Worm (Caenorhabditis elegans) whole organism, early embryonic: ENCODE results near the gene hrg-5.

ENCODE experiments used
- B0310.2 ChIP-seq: sonication (generic microtip); optimal IDR thresholded peaks from 2 replicates; lab custom pipeline; 2016; ENCODE audit warnings: mild to moderate bottlenecking, missing genetic modification characterization, missing compliant biosample characterization
- F13C5.2 ChIP-seq: sonication (generic microtip); optimal IDR thresholded peaks from 2 replicates; lab custom pipeline; 2017; ENCODE audit warnings: mild to moderate bottlenecking, missing genetic modification characterization, inconsistent platforms, missing compliant biosample characterization
- ama-1 ChIP-seq: fragments of 150-350 bp; optimal IDR thresholded peaks from 2 replicates; lab custom pipeline; 2014
- ceh-13 ChIP-seq: fragments of 200-800 bp; sonication (Bioruptor generic); optimal IDR thresholded peaks from 2 replicates; lab custom pipeline; 2018; ENCODE audit warnings: mild to moderate bottlenecking, missing genetic modification characterization, missing compliant biosample characterization
- ets-7 ChIP-seq: sonication (generic microtip); optimal IDR thresholded peaks from 2 replicates; lab custom pipeline; 2016; ENCODE audit warnings: missing genotype, missing genetic modification characterization, missing compliant biosample characterization
- flt-1 ChIP-seq: fragments of 200-800 bp; sonication (Bioruptor generic); IDR thresholded peaks from 2 replicates; pipeline ENCODE4 v1.3.6; 2022; ENCODE audit warnings: missing genetic modification characterization, missing compliant biosample characterization
- hnd-1 ChIP-seq: sonication (generic microtip); optimal IDR thresholded peaks from 2 replicates; lab custom pipeline; 2016; ENCODE audit warnings: missing genetic modification characterization, missing compliant biosample characterization
- pes-1 ChIP-seq: fragments of 200-800 bp; sonication (Bioruptor generic); IDR thresholded peaks from 2 replicates; pipeline ENCODE4 v1.3.6; 2022; ENCODE audit warnings: missing genetic modification reagents, missing genetic modification characterization, missing compliant biosample characterization
- tbx-37 ChIP-seq: fragments of 200-800 bp; sonication (Bioruptor generic); conservative IDR thresholded peaks from 2 replicates; pipeline ENCODE4 v1.3.6; 2022; ENCODE audit warnings: missing genetic modification reagents, missing genetic modification characterization, missing compliant biosample characterization
- tra-4 ChIP-seq: sonication (generic microtip); optimal IDR thresholded peaks from 2 replicates; lab custom pipeline; 2017; ENCODE audit warnings: missing genetic modification characterization, missing compliant biosample characterization

DNA sequence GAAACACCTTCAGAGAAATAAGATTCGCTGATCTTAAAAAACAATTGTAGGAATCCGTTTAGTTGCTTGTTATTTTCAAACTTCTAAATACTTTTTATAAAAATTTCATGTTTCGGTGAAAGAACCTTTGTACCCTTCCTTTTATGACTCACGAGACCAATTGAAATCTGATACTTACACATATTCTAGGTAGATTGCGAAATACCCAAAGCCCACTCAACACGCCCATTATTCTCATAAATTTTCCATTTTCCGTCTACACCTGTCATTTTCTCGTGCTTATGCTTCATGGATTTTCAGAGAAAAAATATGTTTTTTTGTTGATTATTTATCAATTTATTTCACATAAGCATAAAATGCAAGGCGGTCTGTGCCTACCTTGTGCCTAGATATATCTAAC lies 22.8 kb downstream of the hrg-5 start:
- TF ChIP-seq flt-1 (no peak), ceh-13 (GFP tag; lab: Kevin White, UChicago) (no peak), ama-1 (lab: Kevin White, UChicago) (no peak), pes-1 (GFP tag; lab: Robert Waterston, UW) (no peak), hnd-1 (tag; lab: Kevin White, UChicago) (no peak), tra-4 (tag; lab: Kevin White, UChicago) (no peak), ets-7 (no peak), tbx-37 (GFP tag; lab: Robert Waterston, UW) (no peak), F13C5.2 (tag; lab: Kevin White, UChicago) (no peak), B0310.2 (tag; lab: Kevin White, UChicago) (no peak)
